Worm (Caenorhabditis elegans) whole organism, midembryonic: Measurements from ENCODE around the gene ugt-46.

Experiments
- T22C8.4 ChIP-seq: fragments of 200-800 bp; sonication (Bioruptor generic); IDR thresholded peaks from 2 replicates; pipeline ENCODE4 v1.3.6; 2022; ENCODE audit warnings: missing genetic modification characterization, missing compliant biosample characterization
- cog-1 ChIP-seq: sonication (generic microtip); optimal IDR thresholded peaks from 2 replicates; lab custom pipeline; 2016; ENCODE audit warnings: missing genetic modification characterization, missing compliant biosample characterization
- flt-1 ChIP-seq: fragments of 200-800 bp; sonication (Bioruptor generic); IDR thresholded peaks from 2 replicates; pipeline ENCODE4 v1.3.6; 2022; ENCODE audit warnings: missing genetic modification characterization, missing compliant biosample characterization
- klf-2 ChIP-seq: fragments of 200-800 bp; sonication (Bioruptor generic); conservative IDR thresholded peaks from 2 replicates; pipeline ENCODE4 v1.3.6; 2022; ENCODE audit warnings: missing genetic modification reagents, missing genetic modification characterization, missing compliant biosample characterization
- med-1 ChIP-seq: sonication (generic microtip); optimal IDR thresholded peaks from 2 replicates; lab custom pipeline; 2017; ENCODE audit warnings: missing genetic modification characterization, mild to moderate bottlenecking, missing compliant biosample characterization, antibody characterized with exemption, missing genetic modification reagents; ENCODE audit not compliant: insufficient read depth
- ref-1 ChIP-seq: fragments of 200-800 bp; sonication (Bioruptor generic); conservative IDR thresholded peaks from 2 replicates; pipeline ENCODE4 v1.3.6; 2022; ENCODE audit warnings: missing genetic modification reagents, missing genetic modification characterization, missing compliant biosample characterization
- tab-1 ChIP-seq: fragments of 200-800 bp; sonication (Bioruptor generic); IDR thresholded peaks from 2 replicates; pipeline ENCODE4 v1.3.6; 2022; ENCODE audit warnings: missing genetic modification characterization, missing compliant biosample characterization
- ztf-23 ChIP-seq: fragments of 200-800 bp; sonication (Bioruptor generic); IDR thresholded peaks from 2 replicates; pipeline ENCODE4 v1.3.6; 2022; ENCODE audit warnings: missing genetic modification reagents, missing genetic modification characterization, missing compliant biosample characterization
- ztf-29 ChIP-seq: fragments of 200-800 bp; sonication (Bioruptor generic); IDR thresholded peaks from 2 replicates; pipeline ENCODE4 v1.3.6; 2022; ENCODE audit warnings: missing genetic modification reagents, missing genetic modification characterization, missing compliant biosample characterization

ugt-46 gene

ce11 chrX:492919-493318 is 37.2 kb downstream of the ugt-46 start, which contains the start of gene B0310.1:
TSS of gene B0310.1 (plus strand) at chrX:493228.
- TF ChIP-seq ztf-29 (no peak), cog-1 (no peak), klf-2 (GFP tag; lab: Robert Waterston, UW) (no peak), med-1 (GFP tag; lab: Kevin White, UChicago) (no peak), ztf-23 (GFP tag; lab: Robert Waterston, UW) (no peak), tab-1 (GFP tag; lab: Robert Waterston, UW) (no peak), flt-1 (GFP tag; lab: Robert Waterston, UW) (no peak), ref-1 (GFP tag; lab: Robert Waterston, UW) (no peak), T22C8.4 (GFP tag; lab: Robert Waterston, UW) (no peak)

ce11 chrX:489635-490105 is 40.4 kb downstream of the ugt-46 start, which contains the start of gene egl-17:
TSS of gene egl-17 (plus strand) at chrX:489685.
- peak; percentile 93 for TF ChIP-seq ref-1 (GFP tag; lab: Robert Waterston, UW)
- TF ChIP-seq ztf-23 (GFP tag; lab: Robert Waterston, UW): peak; percentile 96
- TF ChIP-seq klf-2 (GFP tag; lab: Robert Waterston, UW): peak; percentile 96
- peak; percentile 91 for TF ChIP-seq T22C8.4 (GFP tag; lab: Robert Waterston, UW)
- TF ChIP-seq cog-1: peak; percentile 89
- peak; percentile 97 for TF ChIP-seq flt-1 (GFP tag; lab: Robert Waterston, UW)
- peak; percentile 96 for TF ChIP-seq ztf-29
- TF ChIP-seq med-1 (GFP tag; lab: Kevin White, UChicago): peak; percentile 73
- peak; percentile 94 for TF ChIP-seq tab-1 (GFP tag; lab: Robert Waterston, UW)

- TF ChIP-seq med-1 (GFP tag; lab: Kevin White, UChicago) (no peak), tab-1 (GFP tag; lab: Robert Waterston, UW) (no peak), ztf-23 (GFP tag; lab: Robert Waterston, UW) (no peak), ztf-29 (no peak), flt-1 (GFP tag; lab: Robert Waterston, UW) (no peak), ref-1 (GFP tag; lab: Robert Waterston, UW) (no peak)
Measured at ce11 chrX:487669-488068, 42.4 kb downstream of the ugt-46 start.

- TF ChIP-seq tab-1 (GFP tag; lab: Robert Waterston, UW) (no peak), ztf-29 (no peak), klf-2 (GFP tag; lab: Robert Waterston, UW) (no peak), ref-1 (GFP tag; lab: Robert Waterston, UW) (no peak), med-1 (GFP tag; lab: Kevin White, UChicago) (no peak), cog-1 (no peak), flt-1 (GFP tag; lab: Robert Waterston, UW) (no peak), ztf-23 (GFP tag; lab: Robert Waterston, UW) (no peak), T22C8.4 (GFP tag; lab: Robert Waterston, UW) (no peak)
Measured at ce11 chrX:481150-481549, 48.9 kb downstream of the ugt-46 start, which contains the start of gene che-2. TSS of gene che-2 (plus strand) at chrX:481450.

ce11 chrX:476261-476660 is 53.8 kb downstream of the ugt-46 start, which contains the start of gene F38G1.3:
TSS of gene F38G1.3 (plus strand) at chrX:476561.
- TF ChIP-seq ztf-23 (GFP tag; lab: Robert Waterston, UW): no peak
- no peak for TF ChIP-seq klf-2 (GFP tag; lab: Robert Waterston, UW)
- TF ChIP-seq flt-1 (GFP tag; lab: Robert Waterston, UW): no peak
- TF ChIP-seq ztf-29: no peak
- TF ChIP-seq tab-1 (GFP tag; lab: Robert Waterston, UW): no peak
- no peak for TF ChIP-seq ref-1 (GFP tag; lab: Robert Waterston, UW)
- no peak for TF ChIP-seq T22C8.4 (GFP tag; lab: Robert Waterston, UW)
- TF ChIP-seq med-1 (GFP tag; lab: Kevin White, UChicago): no peak
